In the genomic region with DNA sequence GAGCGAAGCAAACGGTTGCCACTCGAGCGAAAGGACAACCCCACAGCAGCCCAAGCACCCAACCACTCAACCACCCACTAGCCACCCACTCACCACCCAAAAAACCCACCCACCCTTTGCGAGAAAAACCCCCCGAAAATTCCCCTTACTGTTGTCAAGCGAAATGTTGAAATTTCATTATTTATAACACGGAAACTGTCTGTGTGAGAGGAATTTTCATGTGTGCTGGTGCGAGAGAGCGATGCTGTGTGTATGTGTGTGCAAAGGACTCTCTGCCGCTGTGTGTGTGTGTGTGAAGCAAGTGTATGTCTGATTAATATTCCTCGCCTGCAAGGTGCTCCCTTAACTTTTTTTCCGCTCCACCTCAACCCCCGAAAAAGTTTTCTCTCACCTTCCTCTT, we compare ENCODE assay signal across 2 fruit fly cellular contexts.
TF ChIP-seq lines count a peak whose summit lies in the region.

No protein-coding gene starts in this region.

- TF ChIP-seq CTCF in whole organism, embryonic (GFP tag; optimal IDR thresholded peaks at IDR 0.05; lab: Kevin White, UChicago): no peak

TF ChIP-seq in whole organism, adult, 20 proteins besides CTCF, POLR2A, EP300 and RAD21:
- TF ChIP-seq bab1 (GFP tag; optimal IDR thresholded peaks at IDR 0.05; lab: Kevin White, UChicago): no peak
- no peak for TF ChIP-seq CG1620 (GFP tag; optimal IDR thresholded peaks at IDR 0.05; lab: Kevin White, UChicago)
- peak; percentile 32 for TF ChIP-seq pad (GFP tag; optimal IDR thresholded peaks at IDR 0.05; lab: Kevin White, UChicago)
TF ChIP-seq in whole organism, adult: peak in this region for 1.

TF ChIP-seq in whole organism, embryonic, 481 proteins besides CTCF, POLR2A, EP300 and RAD21:
- TF ChIP-seq sqz (GFP tag; optimal IDR thresholded peaks at IDR 0.05; lab: Kevin White, UChicago) (no peak), cg (GFP tag; optimal IDR thresholded peaks at IDR 0.05; lab: Kevin White, UChicago) (peak; percentile 75), D19A (tag; optimal IDR thresholded peaks at IDR 0.05; lab: Kevin White, UChicago) (no peak), chinmo (GFP tag; IDR thresholded peaks at IDR 0.05; lab: Robert Waterston, UW; ENCODE audit: partially characterized antibody) (0 out of 4 replicates have a peak, but pooled peaks have one; percentile 48), MBD-R2 (GFP tag; IDR thresholded peaks at IDR 0.05; lab: Robert Waterston, UW) (no peak), sd (tag; optimal IDR thresholded peaks at IDR 0.05; lab: Kevin White, UChicago) (no peak), kni (GFP tag; optimal IDR thresholded peaks at IDR 0.05; lab: Kevin White, UChicago) (no peak), Asciz (GFP tag; optimal IDR thresholded peaks at IDR 0.05; lab: Kevin White, UChicago) (no peak), trem (tag; optimal IDR thresholded peaks at IDR 0.05; lab: Kevin White, UChicago) (no peak), CG3163 (GFP tag; optimal IDR thresholded peaks at IDR 0.05; lab: Kevin White, UChicago) (no peak), Jarid2 (GFP tag; optimal IDR thresholded peaks at IDR 0.05; lab: Kevin White, UChicago) (no peak), her (GFP tag; optimal IDR thresholded peaks at IDR 0.05; lab: Kevin White, UChicago) (no peak), Trl (optimal IDR thresholded peaks at IDR 0.05; lab: Kevin White, UChicago) (peak; percentile 36 to 42), Trl (GFP tag; optimal IDR thresholded peaks at IDR 0.05; lab: Kevin White, UChicago) (no peak), CG8765 (GFP tag; IDR thresholded peaks at IDR 0.05; lab: Robert Waterston, UW) (no peak), CG12236 (GFP tag; optimal IDR thresholded peaks at IDR 0.05; lab: Kevin White, UChicago) (no peak), CG5180 (GFP tag; optimal IDR thresholded peaks at IDR 0.05; lab: Kevin White, UChicago) (no peak), chn (GFP tag; optimal IDR thresholded peaks at IDR 0.05; lab: Kevin White, UChicago) (no peak), toy (GFP tag; IDR thresholded peaks at IDR 0.05; lab: Robert Waterston, UW) (no peak), abd-A (tag; optimal IDR thresholded peaks at IDR 0.05; lab: Kevin White, UChicago) (peak; percentile 77), wor (GFP tag; IDR thresholded peaks at IDR 0.05; lab: Robert Waterston, UW) (no peak), Usf (GFP tag; optimal IDR thresholded peaks at IDR 0.05; lab: Kevin White, UChicago) (no peak), tin (GFP tag; optimal IDR thresholded peaks at IDR 0.05; lab: Kevin White, UChicago) (no peak), zen (tag; optimal IDR thresholded peaks at IDR 0.05; lab: Kevin White, UChicago) (no peak), hth (optimal IDR thresholded peaks at IDR 0.05; lab: Kevin White, UChicago) (no peak), bab2 (GFP tag; optimal IDR thresholded peaks at IDR 0.05; lab: Kevin White, UChicago) (no peak), fd64A (GFP tag; optimal IDR thresholded peaks at IDR 0.05; lab: Kevin White, UChicago) (no peak), CG9797 (GFP tag; optimal IDR thresholded peaks at IDR 0.05; lab: Kevin White, UChicago) (no peak), CG5245 (GFP tag; optimal IDR thresholded peaks at IDR 0.05; lab: Kevin White, UChicago) (no peak), CG1603 (tag; optimal IDR thresholded peaks at IDR 0.05; lab: Kevin White, UChicago) (no peak), maf-S (GFP tag; optimal IDR thresholded peaks at IDR 0.05; lab: Kevin White, UChicago) (no peak), HLH54F (GFP tag; optimal IDR thresholded peaks at IDR 0.05; lab: Kevin White, UChicago) (no peak), seq (GFP tag; IDR thresholded peaks at IDR 0.05; lab: Robert Waterston, UW) (peak; percentile 36; the same call in 1 of the 2 replicates), CG11456 (GFP tag; IDR thresholded peaks at IDR 0.05; lab: Robert Waterston, UW) (no peak), bbx (GFP tag; IDR thresholded peaks at IDR 0.05; lab: Robert Waterston, UW; ENCODE audit: partially characterized antibody) (no peak), CG18599 (GFP tag; optimal IDR thresholded peaks at IDR 0.05; lab: Kevin White, UChicago) (no peak), CG10366 (GFP tag; IDR thresholded peaks at IDR 0.05; lab: Robert Waterston, UW) (no peak), CG12942 (GFP tag; optimal IDR thresholded peaks at IDR 0.05; lab: Kevin White, UChicago) (no peak), fd3F (GFP tag; optimal IDR thresholded peaks at IDR 0.05; lab: Kevin White, UChicago) (no peak), CG34224 (GFP tag; IDR thresholded peaks at IDR 0.05; lab: Robert Waterston, UW; ENCODE audit: partially characterized antibody) (no peak), Camta (GFP tag; optimal IDR thresholded peaks at IDR 0.05; lab: Kevin White, UChicago) (no peak), scrt (GFP tag; optimal IDR thresholded peaks at IDR 0.05; lab: Kevin White, UChicago) (no peak), GATAe (GFP tag; conservative IDR thresholded peaks at IDR 0.05; lab: Robert Waterston, UW) (no peak), esg (GFP tag; conservative IDR thresholded peaks at IDR 0.05; lab: Robert Waterston, UW) (no peak), CG32532 (GFP tag; IDR thresholded peaks at IDR 0.05; lab: Robert Waterston, UW) (0 out of 2 replicates have a peak, but pooled peaks have one; percentile 8), Doc2 (GFP tag; IDR thresholded peaks at IDR 0.05; lab: Robert Waterston, UW) (no peak), CG2889 (GFP tag; IDR thresholded peaks at IDR 0.05; lab: Robert Waterston, UW) (no peak), CG10979 (tag; optimal IDR thresholded peaks at IDR 0.05; lab: Kevin White, UChicago) (no peak), Xrp1 (GFP tag; IDR thresholded peaks at IDR 0.05; lab: Robert Waterston, UW) (no peak), Neu2 (GFP tag; optimal IDR thresholded peaks at IDR 0.05; lab: Kevin White, UChicago; ENCODE audit: borderline replicate concordance) (no peak), HLH4C (GFP tag; IDR thresholded peaks at IDR 0.05; lab: Robert Waterston, UW; ENCODE audit: partially characterized antibody) (no peak), CG14710 (tag; optimal IDR thresholded peaks at IDR 0.05; lab: Kevin White, UChicago) (no peak), nerfin-1 (tag; optimal IDR thresholded peaks at IDR 0.05; lab: Kevin White, UChicago) (peak; percentile 55), pros (GFP tag; optimal IDR thresholded peaks at IDR 0.05; lab: Kevin White, UChicago) (peak; percentile 68), hbn (GFP tag; IDR thresholded peaks at IDR 0.05; lab: Robert Waterston, UW; ENCODE audit: partially characterized antibody) (no peak)
